Fruit fly (Drosophila melanogaster): Measurements from ENCODE around the gene CG43329.

dm6 chr3L:22548137-22548536, 43.1 kb upstream of the CG43329 start, which contains the start of gene CG11404:
- TF ChIP-seq cic (GFP tag; optimal IDR thresholded peaks at IDR 0.05) (no peak), Hr96 (GFP tag; optimal IDR thresholded peaks at IDR 0.05) (no peak), CG1620 (GFP tag; optimal IDR thresholded peaks at IDR 0.05) (no peak), CG5204 (GFP tag; optimal IDR thresholded peaks at IDR 0.05) (no peak), Mnt (GFP tag; optimal IDR thresholded peaks at IDR 0.05) (no peak)

All from whole organism, adult.